Fruit fly (Drosophila melanogaster) whole organism, larva: ENCODE measurements around the gene fend.
"Not testable (repeated sequence)": the region's sequence is repeated elsewhere in the genome, so short reads cannot be mapped to it uniquely, and the experiment has no call there.

Source experiments
- noc ChIP-seq: fragments of 200-800 bp; sonication (Bioruptor generic); optimal IDR thresholded peaks from 3 replicates; lab custom pipeline; 2019; ENCODE audit warnings: missing biosample characterization, mild to moderate bottlenecking, missing genetic modification characterization, moderate library complexity

fend gene

DNA sequence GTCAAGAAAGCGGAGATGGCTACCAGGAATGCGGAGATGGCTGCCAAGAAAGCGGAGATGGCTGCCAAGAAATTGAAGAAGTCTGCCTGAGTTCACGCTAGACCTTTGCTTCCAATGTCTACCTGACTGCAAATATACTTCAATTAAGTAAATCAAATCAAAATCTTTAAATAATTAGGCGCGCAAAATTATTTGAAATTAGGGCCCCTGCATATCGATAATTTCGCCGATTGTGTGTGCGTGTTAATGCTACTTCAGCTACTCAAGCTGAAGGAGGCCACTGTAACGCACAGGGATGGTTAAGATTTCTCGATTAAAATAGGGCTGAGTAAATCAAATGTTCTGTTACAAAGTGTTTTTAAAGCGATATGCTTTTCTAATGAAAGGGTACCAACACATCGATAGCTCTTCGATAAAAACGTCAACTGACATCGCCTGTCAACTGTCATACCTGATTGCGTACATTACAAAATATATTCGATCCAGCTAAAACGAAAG is 46.9 kb downstream of the fend start, which contains the start of gene CG6999:
CG6999 (plus strand) TSS at position 448 of the 498 bp plus-strand sequence.
- TF ChIP-seq noc (tag; lab: Kevin White, UChicago): not testable (repeated sequence)

DNA sequence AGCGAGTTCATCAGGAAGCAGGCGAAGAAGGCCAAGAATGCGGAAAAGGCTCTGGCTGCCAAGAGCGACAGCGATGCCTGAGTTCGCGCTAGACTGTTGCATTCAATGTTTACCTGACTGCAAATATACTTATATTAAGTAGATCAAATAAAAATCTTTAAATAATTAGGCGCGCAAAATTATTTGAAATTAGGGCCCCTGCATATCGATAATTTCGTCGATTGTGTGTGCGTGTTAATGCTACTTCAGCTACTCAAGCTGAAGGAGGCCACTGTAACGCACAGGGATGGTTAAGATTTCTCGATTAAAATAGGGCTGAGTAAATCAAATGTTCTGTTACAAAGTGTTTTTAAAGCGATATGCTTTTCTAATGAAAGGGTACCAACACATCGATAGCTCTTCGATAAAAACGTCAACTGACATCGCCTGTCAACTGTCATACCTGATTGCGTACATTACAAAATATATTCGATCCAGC is 48.2 kb downstream of the fend start, which contains the start of gene CG32706:
CG32706 (plus strand) TSS at position 428 of the 478 bp plus-strand sequence.
- not testable (repeated sequence) for TF ChIP-seq noc (tag; lab: Kevin White, UChicago)

DNA sequence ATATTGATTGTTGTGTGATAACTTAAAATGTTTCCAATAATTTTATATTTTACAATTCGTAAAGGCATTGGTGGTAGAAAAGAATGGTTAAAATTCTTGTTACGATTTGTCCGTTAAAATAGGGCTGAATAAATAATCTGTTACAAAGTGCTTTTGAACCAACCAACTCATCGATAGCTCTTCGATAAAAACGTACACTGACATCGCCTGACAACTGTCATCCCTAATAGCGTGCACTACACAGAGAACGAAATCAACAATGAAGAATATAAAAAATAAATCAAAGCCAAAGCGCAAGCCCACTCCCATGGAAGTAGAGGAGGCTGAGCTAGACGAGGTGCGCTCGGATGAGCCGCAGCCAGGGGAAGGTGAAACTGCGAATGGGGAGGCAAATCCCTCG is 49.2 kb downstream of the fend start, which contains the start of gene CG32708:
CG32708 (plus strand) TSS at position 207 of the 400 bp plus-strand sequence.
- TF ChIP-seq noc (tag; lab: Kevin White, UChicago): no peak

DNA sequence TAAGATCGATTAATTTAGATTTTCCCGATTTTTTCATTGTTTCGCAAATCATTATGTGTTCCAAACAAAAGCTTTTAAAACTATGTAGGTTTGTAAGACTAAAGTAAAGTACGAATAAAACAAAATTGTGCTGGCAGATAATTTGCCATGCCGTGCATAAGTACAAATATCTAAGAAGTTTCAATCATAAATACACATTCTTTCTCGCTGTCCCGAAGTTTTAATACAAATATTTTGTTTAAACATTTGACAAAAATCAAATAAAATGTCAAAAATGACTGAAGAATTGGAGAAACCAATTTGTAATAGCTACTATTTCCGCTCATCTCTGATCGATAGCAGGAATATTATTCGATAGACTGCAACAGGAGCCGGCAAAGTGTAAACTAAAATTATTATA is 52.3 kb downstream of the fend start, which contains the start of gene APC4:
APC4 (plus strand) TSS at position 332 of the 400 bp plus-strand sequence.
- peak; percentile 32 for TF ChIP-seq noc (tag; lab: Kevin White, UChicago)

DNA sequence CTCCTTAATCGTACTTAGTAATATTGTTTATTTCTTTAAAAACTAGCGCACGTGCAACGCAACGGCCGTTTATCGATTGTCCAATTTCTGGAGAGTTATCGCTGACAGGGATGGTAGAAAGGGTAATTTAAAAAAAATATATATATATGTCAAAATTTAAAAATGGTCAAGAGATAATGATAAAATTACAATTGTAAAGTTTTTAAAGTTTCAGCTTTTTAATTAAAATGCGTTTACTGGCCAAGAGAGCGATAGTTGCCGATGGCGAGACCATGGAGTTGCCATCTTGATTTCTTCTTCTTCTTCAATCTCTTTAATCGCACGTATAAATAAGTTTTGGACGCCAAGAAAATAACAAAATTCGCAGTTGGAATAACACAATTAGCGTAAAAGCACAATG is 53.9 kb downstream of the fend start, which contains the start of the genes CG7246 and HP1b:
CG7246 (minus strand) TSS at position 96 of the 400 bp plus-strand sequence.
HP1b (plus strand) TSS at position 102 of the 400 bp plus-strand sequence.
- TF ChIP-seq noc (tag; lab: Kevin White, UChicago): peak; percentile 66

DNA sequence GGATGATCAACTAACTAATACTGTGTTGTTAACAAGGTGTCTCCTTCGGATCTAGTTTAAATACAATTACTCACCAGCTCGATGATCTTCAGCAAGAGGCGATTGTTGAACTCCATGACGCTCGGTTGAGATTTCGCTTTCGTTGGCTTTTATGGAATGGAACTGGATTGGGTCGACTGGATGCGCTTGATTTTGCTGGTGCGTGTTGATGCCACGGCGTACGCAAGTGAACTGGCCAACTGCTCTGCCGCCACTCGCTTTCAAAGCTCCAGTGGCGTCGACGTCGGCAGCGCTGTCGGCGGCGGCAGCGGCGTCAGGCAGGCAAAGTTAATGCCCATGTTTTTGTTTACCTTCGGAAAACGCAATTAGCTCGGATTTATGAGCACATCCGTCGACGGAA is 56.6 kb downstream of the fend start, which contains the start of gene CG44325:
CG44325 (minus strand) TSS at position 237 of the 400 bp plus-strand sequence.
- no peak for TF ChIP-seq noc (tag; lab: Kevin White, UChicago)

DNA sequence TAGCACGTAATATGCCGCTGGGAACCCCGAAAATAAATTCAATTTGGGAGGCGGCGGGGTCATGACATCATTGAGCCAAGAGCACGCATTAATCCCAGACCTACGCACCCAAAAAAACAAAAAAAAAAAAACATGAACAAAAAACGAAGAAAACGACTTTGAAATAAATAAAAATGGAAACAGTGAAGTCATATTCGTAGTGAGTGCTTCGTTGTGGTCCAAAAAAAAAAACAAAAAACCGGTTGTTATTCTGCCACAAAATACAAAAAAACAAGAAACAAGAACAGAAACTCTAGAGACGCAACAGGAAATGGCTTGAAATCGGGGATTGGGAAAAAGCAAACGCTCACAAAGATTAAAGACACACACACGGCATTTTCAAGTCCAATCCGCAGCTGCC is 57.3 kb downstream of the fend start:
- TF ChIP-seq noc (tag; lab: Kevin White, UChicago): no peak

DNA sequence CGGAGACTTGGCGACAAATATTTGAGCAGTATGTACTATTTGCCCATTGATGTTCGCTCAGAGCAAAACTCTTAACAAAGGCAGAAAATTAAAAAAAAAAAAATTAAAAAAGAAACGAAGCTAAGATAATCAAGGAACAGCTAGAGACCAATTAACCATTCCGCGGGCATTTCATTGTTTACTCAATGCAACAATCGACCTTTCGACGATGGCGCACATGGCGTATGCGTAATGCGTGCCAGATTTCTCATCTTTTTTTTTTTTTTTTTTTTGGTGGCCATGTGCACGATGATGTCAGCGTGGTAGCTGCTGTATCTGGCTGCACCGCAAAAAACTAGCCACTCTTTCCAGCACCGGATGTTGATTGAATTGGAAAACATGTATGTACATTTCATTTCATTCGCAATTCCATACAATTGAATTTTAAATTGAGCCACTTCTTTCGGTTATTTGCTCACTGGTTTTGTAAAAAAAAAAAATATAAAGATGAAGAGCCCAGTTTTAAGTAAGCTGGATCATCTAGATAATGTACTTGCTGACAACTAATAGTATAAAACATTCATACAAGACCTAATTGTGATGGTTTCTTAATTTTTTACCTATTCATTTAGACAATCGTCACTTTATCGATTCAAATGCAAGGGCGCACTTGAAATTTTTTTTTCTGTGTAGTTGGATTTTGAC is 59.1 kb downstream of the fend start:
- no peak for TF ChIP-seq noc (tag; lab: Kevin White, UChicago)

DNA sequence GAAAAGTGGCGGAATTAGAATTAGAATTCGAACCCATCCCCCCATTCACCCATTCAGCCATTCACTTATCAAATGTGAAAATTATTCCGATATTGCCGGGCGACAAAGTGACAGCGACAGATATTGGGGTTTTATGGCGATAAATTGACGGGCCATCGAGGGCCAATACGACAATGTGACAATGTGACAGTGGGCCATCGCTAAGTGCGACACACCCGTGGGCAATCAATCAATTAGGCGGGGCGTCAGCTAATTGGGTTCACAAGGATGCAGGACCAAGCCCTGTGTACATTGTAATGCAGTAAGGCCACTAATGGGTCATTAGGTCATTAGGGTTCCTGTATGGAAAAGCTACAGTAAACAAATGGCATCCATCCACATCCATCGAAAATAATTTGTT is 60.9 kb downstream of the fend start:
- TF ChIP-seq noc (tag; lab: Kevin White, UChicago): peak; percentile 28
